Worm (Caenorhabditis elegans) whole organism, L1 larva: ENCODE measurements around the gene Y71H2AR.2.
A peak's percentile ranks its signal among the peaks of the same experiment; 100 is the strongest.

Source experiments
- C16A3.4 ChIP-seq: fragments of 150-350 bp; optimal IDR thresholded peaks from 2 replicates; lab custom pipeline; 2014; ENCODE audit warnings: missing biosample characterization, missing genetic modification characterization
- C34B4.2 ChIP-seq: sonication (generic microtip); optimal IDR thresholded peaks from 2 replicates; lab custom pipeline; 2017; ENCODE audit warnings: mild to moderate bottlenecking, missing genetic modification characterization, missing compliant biosample characterization
- F16B12.6 ChIP-seq: fragments of 150-350 bp; optimal IDR thresholded peaks from 2 replicates; lab custom pipeline; 2014; ENCODE audit warnings: missing biosample characterization, missing genetic modification characterization
- Y116A8C.19 ChIP-seq: sonication (generic microtip); optimal IDR thresholded peaks from 2 replicates; lab custom pipeline; 2016; ENCODE audit warnings: missing compliant biosample characterization, missing genetic modification characterization, borderline replicate concordance
- aly-2 ChIP-seq: fragments of 150-350 bp; optimal IDR thresholded peaks from 2 replicates; lab custom pipeline; 2014; ENCODE audit warnings: missing biosample characterization, missing genetic modification characterization
- ama-1 ChIP-seq: fragments of 150-350 bp; optimal IDR thresholded peaks from 2 replicates; lab custom pipeline; 2014
- blmp-1 ChIP-seq: fragments of 150-350 bp; optimal IDR thresholded peaks from 2 replicates; lab custom pipeline; 2014; ENCODE audit warnings: missing biosample characterization, missing genetic modification characterization
- ceh-90 ChIP-seq: sonication (generic microtip); optimal IDR thresholded peaks from 2 replicates; lab custom pipeline; 2016; ENCODE audit warnings: missing genetic modification characterization, missing compliant biosample characterization
- dpl-1 ChIP-seq, 3 experiments: fragments of 150-350 bp in 2 of 3; sonication (generic microtip) in 1 of 3; optimal IDR thresholded peaks; 2 replicates each; lab custom pipeline; 2014 to 2017; ENCODE audit warnings: missing biosample characterization in 3 of 3, missing genetic modification characterization in 3 of 3, missing genetic modification reagents in 3 of 3
- dsc-1 ChIP-seq: sonication (generic microtip); optimal IDR thresholded peaks from 2 replicates; lab custom pipeline; 2016; ENCODE audit warnings: mild to moderate bottlenecking, missing genetic modification characterization, missing compliant biosample characterization
- efl-1 ChIP-seq, 4 experiments: fragments of 150-350 bp; optimal IDR thresholded peaks in 3 of 4; peaks in 1 of 4; 1 replicate in 1 of 4; 2 replicates in 3 of 4; lab custom pipeline; 2014; ENCODE audit warnings: missing biosample characterization in 2 of 4, missing genetic modification characterization in 2 of 4, missing genetic modification reagents in 2 of 4
- egl-13 ChIP-seq: sonication (generic microtip); optimal IDR thresholded peaks from 2 replicates; lab custom pipeline; 2016; ENCODE audit warnings: missing genotype, missing genetic modification reagents, missing genetic modification characterization, missing compliant biosample characterization
- elt-3 ChIP-seq, 6 experiments: fragments of 150-350 bp in 1 of 6; sonication (generic microtip); optimal IDR thresholded peaks; 2 replicates each; lab custom pipeline; 2017 to 2018; ENCODE audit warnings: missing biosample characterization in 6 of 6, missing genetic modification characterization in 6 of 6, inconsistent platforms in 1 of 6
- ets-5 ChIP-seq: fragments of 200-800 bp; sonication (Bioruptor generic); IDR thresholded peaks from 2 replicates; pipeline ENCODE4 v1.3.6; 2022; ENCODE audit warnings: missing genetic modification characterization, missing compliant biosample characterization
- fkh-10 ChIP-seq: sonication (generic microtip); optimal IDR thresholded peaks from 2 replicates; lab custom pipeline; 2017; ENCODE audit warnings: missing biosample characterization, missing genetic modification reagents, missing genetic modification characterization
- fkh-4 ChIP-seq: sonication (generic microtip); optimal IDR thresholded peaks from 2 replicates; lab custom pipeline; 2016; ENCODE audit warnings: missing compliant biosample characterization, missing genetic modification characterization, borderline replicate concordance
- fos-1 ChIP-seq: fragments of 150-350 bp; optimal IDR thresholded peaks from 2 replicates; lab custom pipeline; 2014; ENCODE audit warnings: missing biosample characterization, missing genetic modification characterization
- hlh-17 ChIP-seq: fragments of 200-800 bp; sonication (Bioruptor generic); optimal IDR thresholded peaks from 2 replicates; lab custom pipeline; 2018; ENCODE audit warnings: missing genetic modification characterization, mild to moderate bottlenecking, missing compliant biosample characterization, moderate library complexity, borderline replicate concordance
- jun-1 ChIP-seq: fragments of 150-350 bp; optimal IDR thresholded peaks from 2 replicates; lab custom pipeline; 2014; ENCODE audit warnings: missing biosample characterization, missing genetic modification reagents, missing genetic modification characterization
- lin-14 ChIP-seq: fragments of 200-800 bp; sonication (Bioruptor generic); optimal IDR thresholded peaks from 2 replicates; lab custom pipeline; 2018; ENCODE audit warnings: mild to moderate bottlenecking, missing genetic modification characterization, moderate library complexity, missing compliant biosample characterization
- lir-3 ChIP-seq: sonication (generic microtip); optimal IDR thresholded peaks from 2 replicates; lab custom pipeline; 2016; ENCODE audit warnings: mild to moderate bottlenecking, missing genetic modification characterization, moderate library complexity, missing compliant biosample characterization; ENCODE audit not compliant: poor library complexity
- lsy-2 ChIP-seq, 2 experiments: fragments of 150-350 bp; optimal IDR thresholded peaks; 2 replicates each; lab custom pipeline; 2014; ENCODE audit warnings: missing biosample characterization in 2 of 2, missing genetic modification characterization in 2 of 2
- mab-9 ChIP-seq: fragments of 200-800 bp; sonication (Bioruptor generic); IDR thresholded peaks from 2 replicates; pipeline ENCODE4 v1.3.6; 2022; ENCODE audit warnings: missing genetic modification reagents, missing genetic modification characterization, missing compliant biosample characterization
- mef-2 ChIP-seq: fragments of 150-350 bp; optimal IDR thresholded peaks from 2 replicates; lab custom pipeline; 2014; ENCODE audit warnings: missing biosample characterization, missing genetic modification characterization
- mep-1 ChIP-seq: fragments of 150-350 bp; optimal IDR thresholded peaks from 2 replicates; lab custom pipeline; 2014; ENCODE audit warnings: missing biosample characterization, missing genetic modification characterization
- nhr-19 ChIP-seq: fragments of 200-800 bp; sonication (Bioruptor generic); conservative IDR thresholded peaks from 2 replicates; pipeline ENCODE4 v1.3.6; 2022; ENCODE audit warnings: missing genetic modification characterization, missing compliant biosample characterization
- nhr-20 ChIP-seq: sonication (generic microtip); optimal IDR thresholded peaks from 2 replicates; lab custom pipeline; 2016; ENCODE audit warnings: mild to moderate bottlenecking, missing genetic modification characterization, missing compliant biosample characterization
- nhr-237 ChIP-seq: fragments of 150-350 bp; optimal IDR thresholded peaks from 2 replicates; lab custom pipeline; 2014; ENCODE audit warnings: missing biosample characterization, missing genetic modification characterization
- nhr-47 ChIP-seq: sonication (generic microtip); optimal IDR thresholded peaks from 2 replicates; lab custom pipeline; 2016; ENCODE audit warnings: mild to moderate bottlenecking, missing genetic modification characterization, moderate library complexity, missing compliant biosample characterization
- nhr-71 ChIP-seq: sonication (generic microtip); optimal IDR thresholded peaks from 2 replicates; lab custom pipeline; 2016; ENCODE audit warnings: mild to moderate bottlenecking, missing genetic modification characterization, moderate library complexity, missing compliant biosample characterization
- nhr-76 ChIP-seq: sonication (generic microtip); optimal IDR thresholded peaks from 2 replicates; lab custom pipeline; 2017; ENCODE audit warnings: missing biosample characterization, missing genetic modification characterization
- nhr-85 ChIP-seq: sonication (generic microtip); peaks from one replicate; lab custom pipeline; 2016; ENCODE audit warnings: missing genetic modification characterization, inconsistent platforms, missing compliant biosample characterization
- nhr-90 ChIP-seq: sonication (generic microtip); optimal IDR thresholded peaks from 2 replicates; lab custom pipeline; 2016; ENCODE audit warnings: mild to moderate bottlenecking, missing genetic modification characterization, missing compliant biosample characterization; ENCODE audit not compliant: poor library complexity
- pag-3 ChIP-seq: sonication (generic microtip); optimal IDR thresholded peaks from 2 replicates; lab custom pipeline; 2017; ENCODE audit warnings: missing genetic modification characterization, mild to moderate bottlenecking, missing compliant biosample characterization, antibody characterized with exemption, borderline replicate concordance; ENCODE audit not compliant: insufficient read depth
- pqm-1 ChIP-seq: sonication (generic microtip); optimal IDR thresholded peaks from 3 replicates; lab custom pipeline; 2017; ENCODE audit warnings: missing biosample characterization, missing genetic modification characterization
- snpc-4 ChIP-seq: fragments of 150-350 bp; optimal IDR thresholded peaks from 2 replicates; lab custom pipeline; 2014; ENCODE audit warnings: missing biosample characterization, missing genetic modification characterization
- snu-23 ChIP-seq: sonication (generic microtip); optimal IDR thresholded peaks from 2 replicates; lab custom pipeline; 2016; ENCODE audit warnings: missing genetic modification characterization, missing compliant biosample characterization
- swsn-7 ChIP-seq: sonication (generic microtip); optimal IDR thresholded peaks from 2 replicates; lab custom pipeline; 2016; ENCODE audit warnings: missing genetic modification characterization, missing compliant biosample characterization
- tbx-2 ChIP-seq: sonication (generic microtip); optimal IDR thresholded peaks from 2 replicates; lab custom pipeline; 2016; ENCODE audit warnings: missing genetic modification characterization, missing compliant biosample characterization
- tlp-1 ChIP-seq: fragments of 150-350 bp; optimal IDR thresholded peaks from 2 replicates; lab custom pipeline; 2014; ENCODE audit warnings: missing biosample characterization, missing genetic modification characterization
- unc-130 ChIP-seq: fragments of 150-350 bp; optimal IDR thresholded peaks from 2 replicates; lab custom pipeline; 2017; ENCODE audit warnings: missing biosample characterization, missing genetic modification characterization, inconsistent platforms
- unc-86 ChIP-seq: sonication (generic microtip); optimal IDR thresholded peaks from 2 replicates; lab custom pipeline; 2016; ENCODE audit warnings: missing genetic modification characterization, missing compliant biosample characterization
- unc-98 ChIP-seq: fragments of 200-800 bp; sonication (Bioruptor generic); IDR thresholded peaks from 2 replicates; pipeline ENCODE4 v1.3.6; 2022; ENCODE audit warnings: missing genetic modification characterization, missing compliant biosample characterization
- vab-15 ChIP-seq: sonication (generic microtip); optimal IDR thresholded peaks from 2 replicates; lab custom pipeline; 2017; ENCODE audit warnings: missing genotype, mild to moderate bottlenecking, missing genetic modification characterization, missing compliant biosample characterization
- zag-1 ChIP-seq: fragments of 150-350 bp; optimal IDR thresholded peaks from 2 replicates; lab custom pipeline; 2014; ENCODE audit warnings: missing biosample characterization, missing genetic modification characterization

Y71H2AR.2 gene

ce11 chrIII:2814919-2815554, 25.7 kb downstream of the Y71H2AR.2 start, which contains the start of gene tufm-1 (continued):
- TF ChIP-seq mab-9 (GFP tag; lab: Robert Waterston, UW) (no peak), mep-1 (tag; lab: Kevin White, UChicago) (peak; percentile 61), lir-3 (tag; lab: Kevin White, UChicago) (no peak), nhr-237 (tag; lab: Kevin White, UChicago) (no peak), efl-1 (optimal IDR thresholded peaks at IDR 0.05; lab: Kevin White, UChicago) (peak; percentile 73 to 75), efl-1 (GFP tag; optimal IDR thresholded peaks at IDR 0.05 in 1 of 2; lab: Kevin White, UChicago) (peak; percentile 78 to 97), lsy-2 (tag; optimal IDR thresholded peaks at IDR 0.05; lab: Kevin White, UChicago) (peak; percentile 93 to 98), ets-5 (no peak), nhr-90 (tag; lab: Kevin White, UChicago) (no peak), tlp-1 (tag; lab: Kevin White, UChicago) (no peak), lin-14 (GFP tag; lab: Kevin White, UChicago) (no peak), fkh-10 (GFP tag; lab: Kevin White, UChicago) (no peak)

ce11 chrIII:2811410-2811809, 29.3 kb downstream of the Y71H2AR.2 start:
- no peak for TF ChIP-seq unc-98 (GFP tag; lab: Robert Waterston, UW)
- TF ChIP-seq pag-3 (tag; lab: Kevin White, UChicago), result no peak
- TF ChIP-seq aly-2 (tag; lab: Kevin White, UChicago), result peak; percentile 23
- TF ChIP-seq nhr-90 (tag; lab: Kevin White, UChicago), result no peak
- TF ChIP-seq swsn-7 (tag; lab: Kevin White, UChicago), result no peak
- TF ChIP-seq egl-13 (tag; lab: Kevin White, UChicago), result no peak
- TF ChIP-seq mef-2 (tag; lab: Kevin White, UChicago), result no peak
- no peak for TF ChIP-seq fkh-4 (tag; lab: Kevin White, UChicago)
- no peak for TF ChIP-seq ceh-90 (tag; lab: Kevin White, UChicago)
- no peak for TF ChIP-seq nhr-85 (tag; lab: Kevin White, UChicago)
- TF ChIP-seq vab-15 (tag; lab: Kevin White, UChicago), result no peak
- no peak for TF ChIP-seq Y116A8C.19 (tag; lab: Kevin White, UChicago)
- TF ChIP-seq nhr-71 (tag; lab: Kevin White, UChicago), result peak; percentile 7
- no peak for TF ChIP-seq C34B4.2 (tag; lab: Kevin White, UChicago)
- TF ChIP-seq nhr-76 (tag; lab: Kevin White, UChicago), result no peak
- TF ChIP-seq unc-130 (tag; lab: Kevin White, UChicago), result no peak
- peak; percentile 5 to 6 for TF ChIP-seq efl-1 (optimal IDR thresholded peaks at IDR 0.05; lab: Kevin White, UChicago)
- no peak for TF ChIP-seq efl-1 (GFP tag; optimal IDR thresholded peaks at IDR 0.05 in 1 of 2; lab: Kevin White, UChicago)
- TF ChIP-seq pqm-1 (tag; lab: Kevin White, UChicago), result no peak
- TF ChIP-seq fos-1 (tag; lab: Kevin White, UChicago), result no peak
- TF ChIP-seq hlh-17 (GFP tag; lab: Kevin White, UChicago), result no peak
- no peak for TF ChIP-seq jun-1 (tag; lab: Kevin White, UChicago)
- TF ChIP-seq, all 84 proteins: peak for 3

ce11 chrIII:2805084-2805483, 35.6 kb downstream of the Y71H2AR.2 start, which contains the start of gene Y71H2AM.3:
Gene Y71H2AM.3 (plus strand): TSS chrIII:2805430.
- TF ChIP-seq tbx-2 (tag; lab: Kevin White, UChicago) (peak; percentile 35), snpc-4 (peak; percentile 4), ceh-90 (tag; lab: Kevin White, UChicago) (no peak), nhr-19 (peak; percentile 51), vab-15 (tag; lab: Kevin White, UChicago) (peak; percentile 32), C16A3.4 (tag; lab: Kevin White, UChicago) (peak; percentile 6), nhr-71 (tag; lab: Kevin White, UChicago) (peak; percentile 66), unc-86 (tag; lab: Kevin White, UChicago) (peak; percentile 23), jun-1 (tag; lab: Kevin White, UChicago) (peak; percentile 11), dsc-1 (peak; percentile 62), lsy-2 (tag; optimal IDR thresholded peaks at IDR 0.05; lab: Kevin White, UChicago) (peak; percentile 67 to 75), nhr-20 (tag; lab: Kevin White, UChicago) (peak; percentile 27), F16B12.6 (peak; percentile 37), efl-1 (optimal IDR thresholded peaks at IDR 0.05; lab: Kevin White, UChicago) (peak; percentile 95 to 96), efl-1 (GFP tag; optimal IDR thresholded peaks at IDR 0.05 in 1 of 2; lab: Kevin White, UChicago) (peak; percentile 95 to 99), ama-1 (lab: Kevin White, UChicago) (peak; percentile 1), blmp-1 (tag; lab: Kevin White, UChicago) (no peak), dpl-1 (GFP tag; optimal IDR thresholded peaks at IDR 0.05; lab: Kevin White, UChicago) (peak; percentile 92 to 94 (median 93)), mep-1 (tag; lab: Kevin White, UChicago) (peak; percentile 70), nhr-47 (peak; percentile 75), zag-1 (tag; lab: Kevin White, UChicago) (no peak), hlh-17 (GFP tag; lab: Kevin White, UChicago) (no peak), snu-23 (GFP tag; lab: Kevin White, UChicago) (peak; percentile 43), elt-3 (tag; optimal IDR thresholded peaks at IDR 0.05; lab: Kevin White, UChicago) (peak in 1 of 6 experiments; percentile 37)
